Fruit fly (Drosophila melanogaster) ovary, adult (tissue): ENCODE results near the gene CG9586.

Experiments
- CG17801 ChIP-seq: fragments of 200-800 bp; optimal IDR thresholded peaks from 2 replicates; lab custom pipeline; 2019; ENCODE audit warnings: missing biosample characterization, mild to moderate bottlenecking, missing genetic modification characterization, moderate library complexity; ENCODE audit not compliant: partially characterized antibody

Gene CG9586

DNA sequence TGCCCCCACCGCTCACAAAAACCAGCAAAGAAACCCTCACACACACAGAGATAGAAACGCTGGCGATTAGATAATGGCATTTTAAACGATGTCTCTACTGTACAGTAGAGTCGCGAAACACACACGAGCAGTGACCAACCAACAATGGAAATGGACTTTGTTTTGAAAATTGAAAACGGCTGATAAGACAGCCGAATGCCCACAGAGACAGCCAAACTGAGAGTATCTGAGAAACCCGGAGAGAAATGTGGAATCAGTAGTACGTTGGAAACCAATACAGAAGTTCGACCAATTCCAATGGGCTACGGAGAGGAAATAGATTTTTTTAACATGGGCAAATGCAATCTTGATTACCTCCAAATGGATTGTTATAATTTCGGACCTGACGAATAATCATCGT is 13.0 kb upstream of the CG9586 start:
- no peak for TF ChIP-seq CG17801

DNA sequence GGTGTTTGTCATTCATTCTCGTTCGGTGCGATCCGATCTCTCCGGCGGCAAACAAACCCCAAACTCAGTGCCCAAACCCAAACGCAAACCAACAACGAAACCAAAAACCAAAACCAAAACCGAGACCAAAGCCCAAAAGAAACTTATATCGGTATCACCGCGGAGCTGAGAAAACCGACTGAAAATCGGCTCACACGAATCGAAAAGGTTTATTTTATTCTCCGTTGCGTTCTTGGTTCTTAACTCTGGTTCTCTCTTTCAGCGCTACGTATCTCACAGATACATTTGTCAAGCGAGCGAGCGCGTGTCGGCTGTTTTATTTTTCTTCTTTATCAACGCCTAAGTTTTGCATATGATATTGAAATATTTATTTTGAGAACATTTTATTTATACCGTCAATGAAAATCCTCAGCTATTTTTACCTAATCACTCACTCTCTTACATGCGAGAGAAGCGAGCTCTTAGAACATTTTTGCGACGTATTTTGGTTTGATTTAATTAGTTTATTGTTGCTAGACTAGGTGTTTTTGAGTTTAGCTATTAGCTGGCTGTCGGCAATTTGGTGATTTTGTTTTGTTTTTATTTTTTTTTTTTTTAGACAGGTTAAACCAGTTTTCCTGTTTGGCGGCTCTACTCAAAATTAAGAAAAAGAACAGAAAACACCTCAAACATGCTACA is 12.3 kb upstream of the CG9586 start:
- TF ChIP-seq CG17801, result no peak

DNA sequence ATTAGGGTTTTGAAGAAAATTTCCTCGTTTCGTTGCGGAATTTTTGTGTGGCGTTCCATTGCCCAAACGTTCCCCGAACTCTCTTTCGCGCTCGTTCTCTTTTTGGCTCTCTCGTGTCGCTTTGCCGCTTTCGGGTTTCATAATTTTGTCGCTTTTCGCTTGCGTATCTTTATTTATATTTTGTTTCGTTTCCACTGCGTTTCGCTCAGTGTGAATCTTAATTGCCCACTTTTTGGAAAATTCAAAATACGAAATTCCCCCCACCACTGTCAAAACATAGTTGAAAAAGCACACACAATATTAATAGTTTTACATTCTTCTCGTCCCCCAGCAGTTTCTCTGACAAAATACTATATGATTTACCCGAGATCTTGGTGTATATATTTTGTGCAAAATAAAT is 10.5 kb upstream of the CG9586 start:
- TF ChIP-seq CG17801, result peak; percentile 81

DNA sequence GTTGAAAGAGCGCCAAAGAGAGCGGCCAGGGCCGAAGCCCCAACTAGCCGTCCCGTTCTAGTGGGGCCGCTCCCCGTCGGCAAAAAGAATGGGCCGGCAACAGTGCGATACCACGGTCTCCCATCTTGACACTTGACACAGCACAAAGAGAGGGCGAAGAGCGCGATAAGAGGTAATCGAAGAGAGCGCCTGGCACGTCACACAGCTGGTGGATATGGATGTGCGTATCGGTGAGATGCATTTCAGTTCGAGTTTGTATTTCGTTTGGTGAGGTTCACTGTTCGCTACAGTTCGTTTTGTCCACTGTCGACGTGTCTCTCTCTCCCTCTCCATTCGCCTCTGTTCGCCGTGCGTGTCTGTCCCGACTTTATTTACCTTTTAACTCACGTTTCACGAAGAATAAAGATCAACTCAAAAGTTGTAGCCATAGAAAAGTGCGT is 9.8 kb upstream of the CG9586 start:
- peak; percentile 84 for TF ChIP-seq CG17801

DNA sequence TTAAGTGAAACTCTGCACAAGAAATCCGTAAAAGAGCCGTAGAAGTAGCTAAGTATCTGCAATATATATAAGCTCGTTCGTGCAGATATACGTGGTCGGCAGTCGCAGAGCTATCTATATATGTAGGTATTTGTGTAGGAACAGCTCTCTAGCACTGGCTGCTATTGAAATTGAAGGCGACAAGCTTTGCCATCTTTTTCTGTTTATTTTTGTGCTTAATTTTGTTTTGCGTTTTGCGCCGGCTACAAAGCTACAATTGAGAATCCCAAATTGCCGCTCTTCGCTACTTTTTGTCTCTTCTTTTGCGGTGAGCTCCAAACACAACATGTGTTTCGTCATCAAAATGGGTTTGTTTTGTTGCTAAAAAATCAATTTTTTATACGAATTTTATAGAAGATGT is 8.9 kb upstream of the CG9586 start:
- TF ChIP-seq CG17801, result peak; percentile 97

DNA sequence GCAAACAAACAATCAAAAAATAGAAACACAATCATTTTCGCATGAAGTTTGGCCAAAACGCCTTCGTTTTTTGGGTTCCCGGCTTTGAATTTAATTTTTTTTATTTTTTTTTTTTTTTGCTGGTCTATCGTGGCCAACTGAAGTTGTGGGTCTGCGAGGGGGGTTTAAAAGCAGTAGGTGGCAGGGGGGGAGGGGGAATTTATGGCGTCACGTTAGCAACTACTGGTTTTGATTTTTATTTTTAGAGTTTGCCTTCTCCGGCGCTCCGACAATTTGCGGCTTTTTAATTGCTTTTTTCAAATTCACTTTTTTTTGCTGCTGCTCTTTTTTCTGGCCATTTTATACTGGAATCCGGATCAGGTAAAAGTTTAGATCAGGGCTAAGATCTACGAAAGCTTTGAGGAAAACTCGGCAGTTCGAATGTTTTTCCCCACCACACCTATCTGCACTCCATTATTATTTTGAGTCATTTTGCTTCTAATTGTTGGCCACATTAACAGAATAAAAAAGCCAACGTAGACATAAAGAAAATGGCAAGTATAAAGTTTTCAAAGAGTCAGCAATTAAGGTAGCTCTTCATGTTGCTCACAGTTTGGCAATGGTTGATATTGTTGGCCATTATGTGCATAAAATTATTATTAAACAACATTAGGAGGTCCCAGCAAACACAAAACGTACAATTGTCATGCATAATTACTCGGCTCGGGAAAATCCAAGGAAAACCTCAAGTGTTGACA is 7.7 kb upstream of the CG9586 start:
- TF ChIP-seq CG17801, result no peak

DNA sequence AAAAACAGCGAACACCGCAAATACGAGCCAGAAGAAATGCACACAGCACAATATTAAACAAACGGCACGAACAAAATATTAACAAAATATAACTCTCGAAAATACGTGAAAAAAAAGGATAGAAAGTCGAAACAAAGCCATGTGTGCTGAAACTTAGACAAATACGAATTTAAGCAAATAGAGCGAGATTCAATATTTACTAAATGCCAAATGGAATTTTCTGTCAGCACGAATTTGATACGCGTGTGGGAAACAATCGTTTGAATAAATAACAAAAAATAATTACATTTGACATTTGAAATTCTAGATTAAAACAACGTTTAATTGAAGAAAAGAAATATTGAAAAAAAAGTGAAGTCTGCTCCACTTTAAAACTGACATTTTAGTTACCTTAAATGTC is 7.0 kb upstream of the CG9586 start:
- no peak for TF ChIP-seq CG17801

DNA sequence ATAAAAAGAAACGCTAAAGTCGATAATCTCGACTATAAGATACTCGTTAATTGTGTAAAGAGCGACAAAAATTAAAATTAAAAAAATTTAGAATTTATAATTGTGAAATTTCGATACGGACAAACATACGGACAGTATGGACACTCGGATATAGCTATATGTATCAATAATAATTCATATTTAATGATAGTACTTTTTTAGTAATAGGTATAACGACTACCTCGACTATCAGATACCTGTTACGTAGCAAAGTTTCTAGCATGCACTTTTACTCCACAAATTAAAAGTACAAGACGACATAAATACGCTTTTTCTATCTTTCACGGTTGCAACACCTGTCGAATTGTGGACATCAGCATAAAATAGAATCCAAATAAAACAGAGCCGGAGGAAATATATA is 6.6 kb upstream of the CG9586 start:
- TF ChIP-seq CG17801, result no peak

DNA sequence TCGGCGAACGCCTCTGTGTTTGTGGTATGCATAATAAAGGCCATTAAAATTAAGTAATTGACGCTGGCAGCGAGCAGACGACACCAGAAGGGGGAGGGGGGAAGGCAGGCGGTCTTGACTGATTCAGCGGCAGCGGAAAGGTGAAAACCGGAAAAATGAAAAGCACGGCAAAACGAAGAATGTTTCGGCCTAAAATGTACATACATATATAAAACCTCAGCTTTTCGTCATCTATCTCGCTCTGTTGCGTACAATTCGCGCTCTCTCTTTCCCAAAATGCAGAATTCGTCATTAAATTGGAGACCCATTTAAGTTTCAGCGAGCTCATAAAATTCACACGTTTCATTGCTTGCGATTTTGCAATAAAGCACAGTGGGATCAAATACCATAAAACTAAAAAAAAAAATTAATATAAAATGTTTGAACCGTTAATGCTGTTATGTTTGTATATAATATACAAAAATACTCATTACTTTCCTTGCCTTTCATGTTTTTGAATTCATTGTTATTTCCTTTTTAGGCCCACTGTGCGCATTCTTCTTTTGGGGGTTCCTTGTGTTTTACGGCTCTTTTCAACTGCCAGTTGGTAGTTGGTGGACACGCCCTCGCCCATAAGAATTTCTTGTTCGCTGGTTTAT is 1.8 kb upstream of the CG9586 start:
- peak; percentile 94 for TF ChIP-seq CG17801

DNA sequence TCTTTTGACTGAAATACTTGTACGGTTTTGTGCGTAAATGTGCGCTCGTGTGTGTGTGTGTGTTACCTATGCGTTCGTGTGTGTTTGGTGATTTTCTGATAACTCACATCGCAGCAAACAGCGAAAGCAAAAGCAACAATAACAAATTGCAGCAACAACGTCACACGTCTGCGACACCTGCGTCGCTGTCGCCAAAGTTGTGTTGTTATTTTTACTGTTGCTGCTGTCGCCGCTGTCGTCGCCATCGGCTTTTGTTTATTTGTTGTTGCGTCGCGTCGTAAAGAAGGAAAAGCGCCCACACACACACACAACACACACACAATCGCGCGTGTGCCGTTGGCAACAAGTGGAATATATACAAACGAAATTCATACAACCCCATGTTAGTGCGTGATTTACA is 687 bp upstream of the CG9586 start:
- no peak for TF ChIP-seq CG17801

DNA sequence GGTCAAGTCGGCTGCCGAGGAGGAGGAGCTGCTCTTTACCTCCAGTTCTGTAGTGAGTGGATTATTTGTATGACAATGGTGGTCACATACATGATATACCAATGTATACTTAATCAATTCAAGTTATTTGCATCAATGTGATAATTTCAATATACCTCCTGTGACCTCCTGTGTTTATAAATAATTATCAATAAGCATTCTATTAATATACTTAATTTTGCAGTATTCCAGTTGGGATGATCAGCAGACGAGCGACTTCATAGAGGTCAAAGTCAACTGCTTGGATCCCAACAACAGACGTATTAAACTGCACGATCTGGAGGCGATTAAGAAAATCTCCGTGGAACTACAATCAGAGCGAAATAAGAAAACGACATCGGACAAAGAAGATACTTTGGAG is 1.5 kb downstream of the CG9586 start:
- no peak for TF ChIP-seq CG17801

DNA sequence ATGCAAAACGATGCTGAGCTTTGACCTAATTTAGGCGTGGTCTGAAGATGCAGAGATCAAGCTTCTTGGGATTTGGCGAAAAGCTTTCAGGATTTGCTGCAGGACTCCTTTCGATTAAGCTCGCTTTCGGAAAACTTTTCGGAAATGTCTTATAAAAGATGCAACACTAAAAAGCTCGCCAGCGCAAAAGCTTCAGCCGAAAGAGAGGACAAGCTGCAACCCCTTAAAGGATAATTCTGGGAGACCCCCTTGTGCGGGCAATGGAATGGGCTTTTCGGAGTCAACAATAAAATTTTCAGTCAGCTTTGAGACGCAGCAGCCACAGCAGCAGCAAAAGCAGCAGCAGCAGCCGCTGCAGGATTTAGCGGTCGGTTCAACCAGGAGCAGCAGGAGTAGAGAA is 2.4 kb downstream of the CG9586 start, which contains the start of gene CG13108:
CG13108 (plus strand) TSS at position 301 of the 400 bp plus-strand sequence.
- no peak for TF ChIP-seq CG17801

DNA sequence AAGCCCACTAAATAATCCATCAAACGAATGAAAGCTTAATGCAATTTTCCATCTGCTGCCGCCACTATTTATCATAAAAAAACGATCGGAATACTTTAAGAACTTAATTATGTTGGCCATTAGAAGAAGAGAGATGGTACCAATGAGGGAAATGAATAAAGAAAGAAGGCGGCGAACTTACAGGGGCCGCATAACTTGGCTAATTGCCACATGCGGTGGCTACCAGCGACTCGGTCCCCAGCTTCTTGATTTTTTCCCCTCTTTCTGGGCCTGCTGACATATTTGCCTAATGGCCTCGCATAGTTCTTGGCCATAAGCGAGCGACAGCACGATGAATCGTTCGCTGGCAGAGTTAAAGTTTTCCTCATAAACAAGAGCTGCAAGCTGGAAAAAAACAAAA is 6.2 kb downstream of the CG9586 start:
- TF ChIP-seq CG17801, result no peak

DNA sequence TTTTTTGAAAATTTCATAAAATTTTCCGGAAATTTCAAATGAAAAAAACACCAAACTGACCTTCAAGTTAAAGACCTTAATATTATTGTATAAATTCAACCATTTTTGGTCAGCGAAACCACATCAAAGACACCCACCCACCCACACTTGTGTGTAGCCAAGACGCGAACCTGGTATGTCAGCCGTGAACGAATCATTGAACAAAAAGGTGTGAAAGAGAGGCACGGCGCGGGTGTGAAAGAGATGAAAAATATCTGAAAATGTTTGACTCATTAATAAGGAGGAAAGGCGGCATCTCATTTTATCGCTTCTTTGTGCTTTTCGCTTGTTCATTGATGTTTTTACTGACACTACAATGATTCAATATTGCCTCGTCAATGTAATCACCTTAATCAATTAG is 8.0 kb downstream of the CG9586 start:
- no peak for TF ChIP-seq CG17801

DNA sequence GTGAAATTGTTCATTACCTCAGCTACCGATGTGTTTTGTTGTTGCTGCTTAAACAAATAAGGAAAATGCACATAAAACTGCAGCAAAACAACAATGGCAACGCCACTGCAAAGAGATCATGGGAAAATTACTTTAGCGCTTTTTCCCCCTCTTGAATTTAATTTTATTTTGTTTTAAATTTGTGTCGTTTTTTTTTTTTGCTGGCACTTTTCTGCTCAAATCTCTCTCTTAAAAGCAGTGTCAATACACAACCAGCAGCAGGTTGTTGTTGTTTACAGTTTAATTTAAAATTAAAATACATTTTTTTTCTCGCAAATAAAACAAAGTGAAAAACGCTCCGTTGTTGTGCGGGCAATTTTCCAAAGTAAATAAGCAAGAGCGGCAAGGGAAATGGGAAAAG is 8.5 kb downstream of the CG9586 start:
- no peak for TF ChIP-seq CG17801

DNA sequence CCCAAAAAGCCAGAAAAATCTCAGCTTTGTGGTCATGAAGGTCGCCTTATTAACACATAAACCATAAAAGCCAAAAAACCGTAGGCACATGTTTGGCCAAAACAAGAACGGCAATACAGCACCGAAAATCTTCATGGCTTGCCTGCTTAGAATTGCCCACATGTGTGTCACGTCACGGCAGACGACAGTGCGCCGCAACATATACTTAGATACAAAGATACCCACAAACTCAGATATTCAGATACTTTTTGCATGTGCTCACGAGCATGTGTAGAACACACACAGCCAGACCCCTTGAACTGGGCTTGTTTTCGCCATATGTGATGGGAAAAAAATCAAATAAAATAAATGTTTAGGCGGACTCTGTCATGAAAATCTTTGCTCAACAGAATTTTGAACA is 15.5 kb downstream of the CG9586 start:
- no peak for TF ChIP-seq CG17801

DNA sequence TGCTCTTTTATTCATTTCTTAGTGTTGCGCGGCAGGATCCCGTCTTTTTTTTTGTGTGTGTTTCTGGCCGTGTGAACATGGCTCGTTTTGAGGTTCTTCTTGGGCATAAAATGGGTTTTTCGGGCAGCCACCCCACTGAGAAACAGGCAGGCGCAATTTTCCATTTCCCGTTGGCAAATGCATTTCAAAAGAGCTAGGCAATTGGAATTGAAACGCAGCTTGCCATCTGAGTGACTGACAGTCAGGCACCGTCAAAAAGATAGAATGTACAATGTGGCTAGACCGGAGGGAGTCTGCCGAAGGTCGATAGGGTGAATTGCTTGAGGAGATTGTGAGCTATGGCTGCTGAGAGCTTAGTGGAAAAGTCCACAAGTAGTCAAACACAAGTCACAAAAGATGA is 16.2 kb downstream of the CG9586 start:
- no peak for TF ChIP-seq CG17801

DNA sequence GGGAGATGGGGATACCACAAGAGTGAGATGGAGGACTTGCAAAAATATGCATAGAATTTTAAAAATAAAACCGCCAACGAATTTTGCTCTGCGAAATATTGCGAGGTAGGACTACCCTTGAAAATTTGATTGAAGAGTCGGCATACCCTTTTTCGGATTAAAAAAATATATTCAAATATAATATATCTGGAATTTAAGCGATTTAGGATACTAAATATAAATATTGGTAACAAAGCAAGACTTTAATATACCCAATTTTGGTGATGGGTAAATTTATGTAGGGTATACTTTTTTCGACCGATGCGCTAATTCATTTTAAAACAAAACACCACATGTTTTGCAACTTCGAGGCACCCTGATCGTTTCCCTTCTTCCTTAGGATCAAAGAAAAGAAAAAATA is 16.9 kb downstream of the CG9586 start:
- no peak for TF ChIP-seq CG17801
